Fruit fly (Drosophila melanogaster) whole organism, embryonic: ENCODE results near the gene ND-24.

Source experiments
- Antp ChIP-seq: fragments of 200-800 bp; sonication (Bioruptor generic); optimal IDR thresholded peaks from 3 replicates; lab custom pipeline; 2016; ENCODE audit warnings: missing biosample characterization, missing genetic modification characterization
- CG10147 ChIP-seq: fragments of 200-800 bp; sonication (Bioruptor generic); optimal IDR thresholded peaks from 2 replicates; lab custom pipeline; 2019; ENCODE audit warnings: missing biosample characterization, mild to moderate bottlenecking, missing genetic modification characterization, moderate library complexity
- CG12104 ChIP-seq: fragments of 200-800 bp; sonication (Bioruptor generic); optimal IDR thresholded peaks from 3 replicates; lab custom pipeline; 2016; ENCODE audit warnings: missing biosample characterization, missing genetic modification characterization
- CG1233 ChIP-seq: fragments of 200-800 bp; sonication (Bioruptor generic); optimal IDR thresholded peaks from 4 replicates; lab custom pipeline; 2018; ENCODE audit warnings: missing biosample characterization, mild to moderate bottlenecking, missing genetic modification characterization
- CG12942 ChIP-seq: fragments of 200-800 bp; sonication (Bioruptor generic); optimal IDR thresholded peaks from 3 replicates; lab custom pipeline; 2016; ENCODE audit warnings: missing biosample characterization, missing genetic modification characterization
- CG13424 ChIP-seq: fragments of 200-800 bp; sonication (Bioruptor generic); optimal IDR thresholded peaks from 2 replicates; lab custom pipeline; 2019; ENCODE audit warnings: missing biosample characterization, mild to moderate bottlenecking, missing genetic modification characterization, moderate library complexity
- CG14667 ChIP-seq: fragments of 200-800 bp; sonication (Bioruptor generic); IDR thresholded peaks from 2 replicates; pipeline ENCODE4 v1.3.6; 2022; ENCODE audit warnings: missing biosample characterization, missing genetic modification characterization
- CG15479 ChIP-seq: fragments of 200-800 bp; sonication (Bioruptor generic); optimal IDR thresholded peaks from 3 replicates; lab custom pipeline; 2019; ENCODE audit warnings: missing biosample characterization, mild to moderate bottlenecking, missing genetic modification characterization, moderate library complexity
- CG15601 ChIP-seq: fragments of 200-800 bp; sonication (Bioruptor generic); optimal IDR thresholded peaks from 3 replicates; lab custom pipeline; 2019; ENCODE audit warnings: missing biosample characterization, mild to moderate bottlenecking, missing genetic modification characterization, moderate library complexity
- CG16863 ChIP-seq: fragments of 200-800 bp; sonication (Bioruptor generic); optimal IDR thresholded peaks from 3 replicates; lab custom pipeline; 2016; ENCODE audit warnings: missing biosample characterization, missing genetic modification characterization
- CG17186 ChIP-seq: fragments of 200-800 bp; sonication (Bioruptor generic); optimal IDR thresholded peaks from 3 replicates; lab custom pipeline; 2017; ENCODE audit warnings: missing biosample characterization, missing genetic modification reagents, missing genetic modification characterization
- CG18011 ChIP-seq: fragments of 200-800 bp; sonication (Bioruptor generic); optimal IDR thresholded peaks from 2 replicates; lab custom pipeline; 2017; ENCODE audit warnings: missing biosample characterization, missing genetic modification characterization, mild to moderate bottlenecking, moderate library complexity, missing genotype
- CG18476 ChIP-seq: fragments of 200-800 bp; sonication (Bioruptor generic); optimal IDR thresholded peaks from 2 replicates; lab custom pipeline; 2016; ENCODE audit warnings: missing biosample characterization, mild to moderate bottlenecking, missing genetic modification characterization
- CG31224 ChIP-seq: fragments of 200-800 bp; sonication (Bioruptor generic); IDR thresholded peaks from 2 replicates; pipeline ENCODE4 v1.3.6; 2022; ENCODE audit warnings: missing biosample characterization, missing genetic modification characterization
- CG33213 ChIP-seq: fragments of 200-800 bp; sonication (Bioruptor generic); optimal IDR thresholded peaks from 3 replicates; lab custom pipeline; 2016; ENCODE audit warnings: missing biosample characterization, missing genetic modification characterization
- CG33557 ChIP-seq: fragments of 200-800 bp; sonication (Bioruptor generic); optimal IDR thresholded peaks from 2 replicates; lab custom pipeline; 2019; ENCODE audit warnings: missing biosample characterization, mild to moderate bottlenecking, missing genetic modification characterization, moderate library complexity
- CG4328 ChIP-seq: fragments of 200-800 bp; sonication (Bioruptor generic); optimal IDR thresholded peaks from 3 replicates; lab custom pipeline; 2017; ENCODE audit warnings: missing biosample characterization, missing genetic modification reagents, missing genetic modification characterization
- CG4730 ChIP-seq: fragments of 200-800 bp; sonication (Bioruptor generic); IDR thresholded peaks from 2 replicates; pipeline ENCODE4 v1.3.6; 2022; ENCODE audit warnings: missing biosample characterization, missing genetic modification characterization
- CG7271 ChIP-seq: fragments of 200-800 bp; sonication (Bioruptor generic); optimal IDR thresholded peaks from 2 replicates; lab custom pipeline; 2018; ENCODE audit warnings: missing biosample characterization, mild to moderate bottlenecking, missing genetic modification characterization, moderate library complexity
- CG7963 ChIP-seq: fragments of 200-800 bp; sonication (Bioruptor generic); IDR thresholded peaks from 3 replicates; pipeline ENCODE4 v1.3.6; 2022; ENCODE audit warnings: missing biosample characterization, missing genetic modification characterization; ENCODE audit not compliant: partially characterized antibody
- CG8290 ChIP-seq, 3 experiments: fragments of 200-800 bp; sonication (Bioruptor generic); optimal IDR thresholded peaks; 2 replicates each; lab custom pipeline; 2016 to 2019; ENCODE audit warnings: missing biosample characterization in 3 of 3, missing genetic modification characterization in 3 of 3, mild to moderate bottlenecking in 2 of 3, moderate library complexity in 1 of 3
- CG8359 ChIP-seq: fragments of 200-800 bp; sonication (Bioruptor generic); optimal IDR thresholded peaks from 2 replicates; lab custom pipeline; 2017; ENCODE audit warnings: missing biosample characterization, mild to moderate bottlenecking, missing genetic modification characterization, borderline replicate concordance
- CG8944 ChIP-seq: fragments of 200-800 bp; sonication (Bioruptor generic); optimal IDR thresholded peaks from 3 replicates; lab custom pipeline; 2016; ENCODE audit warnings: missing biosample characterization, missing genetic modification characterization
- CG9932 ChIP-seq: fragments of 200-800 bp; sonication (Bioruptor generic); IDR thresholded peaks from 2 replicates; pipeline ENCODE4 v1.3.6; 2022; ENCODE audit warnings: missing biosample characterization, missing genetic modification characterization
- Camta ChIP-seq: fragments of 200-800 bp; sonication (Bioruptor generic); optimal IDR thresholded peaks from 2 replicates; lab custom pipeline; 2016; ENCODE audit warnings: missing biosample characterization, missing genetic modification characterization
- Fer3 ChIP-seq: fragments of 200-800 bp; sonication (Bioruptor generic); optimal IDR thresholded peaks from 2 replicates; lab custom pipeline; 2018; ENCODE audit warnings: missing biosample characterization, mild to moderate bottlenecking, missing genetic modification characterization, moderate library complexity
- Gsc ChIP-seq: fragments of 200-800 bp; sonication (Bioruptor generic); IDR thresholded peaks from 2 replicates; pipeline ENCODE4 v1.3.6; 2022; ENCODE audit warnings: missing biosample characterization, missing genetic modification characterization
- HHEX ChIP-seq: fragments of 200-800 bp; sonication (Bioruptor generic); optimal IDR thresholded peaks from 3 replicates; lab custom pipeline; 2017; ENCODE audit warnings: missing biosample characterization, mild to moderate bottlenecking, missing genetic modification characterization, missing genetic modification reagents
- HLH3B ChIP-seq: fragments of 200-800 bp; sonication (Bioruptor generic); IDR thresholded peaks from 2 replicates; pipeline ENCODE4 v1.3.6; 2022; ENCODE audit warnings: missing biosample characterization, missing genetic modification characterization
- Mad ChIP-seq: fragments of 200-800 bp; sonication (Bioruptor generic); optimal IDR thresholded peaks from 2 replicates; lab custom pipeline; 2016; ENCODE audit warnings: missing biosample characterization, missing genetic modification characterization
- Max ChIP-seq: fragments of 200-800 bp; sonication (Bioruptor generic); optimal IDR thresholded peaks from 2 replicates; lab custom pipeline; 2016; ENCODE audit warnings: missing biosample characterization, mild to moderate bottlenecking, missing genetic modification characterization
- Nf-YA ChIP-seq: fragments of 200-800 bp; sonication (Bioruptor generic); IDR thresholded peaks from 2 replicates; pipeline ENCODE4 v1.3.6; 2022; ENCODE audit warnings: missing biosample characterization, missing genetic modification characterization
- Sry-β ChIP-seq: fragments of 200-800 bp; sonication (Bioruptor generic); optimal IDR thresholded peaks from 2 replicates; lab custom pipeline; 2018; ENCODE audit warnings: missing biosample characterization, mild to moderate bottlenecking, missing genetic modification characterization, moderate library complexity
- Usf ChIP-seq: fragments of 200-800 bp; sonication (Bioruptor generic); optimal IDR thresholded peaks from 2 replicates; lab custom pipeline; 2017; ENCODE audit warnings: missing genotype, missing biosample characterization, missing genetic modification characterization
- ato ChIP-seq: fragments of 200-800 bp; sonication (Bioruptor generic); IDR thresholded peaks from 2 replicates; pipeline ENCODE4 v1.3.6; 2022; ENCODE audit warnings: missing biosample characterization, missing genetic modification characterization; ENCODE audit not compliant: partially characterized antibody
- cg ChIP-seq: fragments of 200-800 bp; sonication (Bioruptor generic); optimal IDR thresholded peaks from 3 replicates; lab custom pipeline; 2019; ENCODE audit warnings: missing biosample characterization, mild to moderate bottlenecking, missing genetic modification characterization, moderate library complexity
- chn ChIP-seq: fragments of 200-800 bp; sonication (Bioruptor generic); optimal IDR thresholded peaks from 2 replicates; lab custom pipeline; 2016; ENCODE audit warnings: missing biosample characterization, missing genetic modification characterization
- cwo ChIP-seq: fragments of 200-800 bp; sonication (Bioruptor generic); optimal IDR thresholded peaks from 3 replicates; lab custom pipeline; 2017; ENCODE audit warnings: missing biosample characterization, missing genetic modification characterization, mild to moderate bottlenecking, moderate library complexity, missing genetic modification reagents
- dmrt99B ChIP-seq: fragments of 200-800 bp; sonication (Bioruptor generic); optimal IDR thresholded peaks from 2 replicates; lab custom pipeline; 2018; ENCODE audit warnings: missing biosample characterization, mild to moderate bottlenecking, missing genetic modification characterization, moderate library complexity
- fd3F ChIP-seq: fragments of 200-800 bp; sonication (Bioruptor generic); optimal IDR thresholded peaks from 2 replicates; lab custom pipeline; 2018; ENCODE audit warnings: missing biosample characterization, mild to moderate bottlenecking, missing genetic modification characterization, moderate library complexity
- fru ChIP-seq: fragments of >200 bp; optimal IDR thresholded peaks from 2 replicates; lab custom pipeline; 2017
- gem ChIP-seq: fragments of 200-800 bp; sonication (Bioruptor generic); optimal IDR thresholded peaks from 2 replicates; lab custom pipeline; 2019; ENCODE audit warnings: missing biosample characterization, mild to moderate bottlenecking, missing genetic modification characterization, moderate library complexity
- gfzf ChIP-seq: fragments of 200-800 bp; sonication (Bioruptor generic); optimal IDR thresholded peaks from 2 replicates; lab custom pipeline; 2016; ENCODE audit warnings: missing biosample characterization, mild to moderate bottlenecking, missing genetic modification characterization, moderate library complexity
- gsb ChIP-seq: fragments of 200-800 bp; sonication (Bioruptor generic); IDR thresholded peaks from 2 replicates; pipeline ENCODE4 v1.3.6; 2022; ENCODE audit warnings: missing biosample characterization, missing genetic modification characterization
- gt ChIP-seq: fragments of 200-800 bp; sonication (Bioruptor generic); IDR thresholded peaks from 2 replicates; pipeline ENCODE4 v1.3.6; 2022; ENCODE audit warnings: missing biosample characterization, missing genetic modification characterization
- mld ChIP-seq: fragments of 200-800 bp; sonication (Bioruptor generic); IDR thresholded peaks from 3 replicates; pipeline ENCODE4 v1.3.6; 2022; ENCODE audit warnings: missing biosample characterization, missing genetic modification characterization; ENCODE audit not compliant: partially characterized antibody
- otp ChIP-seq: fragments of 200-800 bp; sonication (Bioruptor generic); IDR thresholded peaks from 3 replicates; pipeline ENCODE4, ENCODE4 v1.3.6; 2022; ENCODE audit warnings: missing biosample characterization, missing genetic modification characterization
- run ChIP-seq: fragments of 200-800 bp; sonication (Bioruptor generic); optimal IDR thresholded peaks from 3 replicates; lab custom pipeline; 2018; ENCODE audit warnings: missing biosample characterization, mild to moderate bottlenecking, missing genetic modification characterization
- tll ChIP-seq, 2 experiments: fragments of 200-800 bp in 1 of 2; fragments of >200 bp in 1 of 2; sonication (Bioruptor generic) in 1 of 2; optimal IDR thresholded peaks; 2 replicates each; lab custom pipeline; 2017 to 2019; ENCODE audit warnings: missing biosample characterization in 2 of 2, missing genetic modification characterization in 2 of 2, mild to moderate bottlenecking in 1 of 2, moderate library complexity in 1 of 2
- wdn ChIP-seq: fragments of 200-800 bp; sonication (Bioruptor generic); IDR thresholded peaks from 2 replicates; pipeline ENCODE4 v1.3.6; 2022; ENCODE audit warnings: missing biosample characterization, missing genetic modification characterization

ND-24 gene

dm6 chrX:17595822-17596221 is 36.1 kb upstream of the ND-24 start (continued):
- TF ChIP-seq gsb (GFP tag; lab: Robert Waterston, UW) (peak; percentile 77), CG18476 (peak; percentile 45), otp (peak; percentile 77), Mad (GFP tag; lab: Kevin White, UChicago) (peak; percentile 56), Max (peak; percentile 81), CG33213 (GFP tag; lab: Kevin White, UChicago) (peak; percentile 51), Fer3 (tag; lab: Kevin White, UChicago) (peak; percentile 83), wdn (GFP tag; lab: Robert Waterston, UW) (peak; percentile 85), CG12104 (GFP tag; lab: Kevin White, UChicago) (peak; percentile 47), CG15479 (GFP tag; lab: Kevin White, UChicago) (no peak), CG13424 (tag; lab: Kevin White, UChicago) (peak; percentile 75), CG10147 (GFP tag; lab: Kevin White, UChicago) (peak; percentile 86), CG8290 (GFP tag; optimal IDR thresholded peaks at IDR 0.05; lab: Kevin White, UChicago) (no peak), CG8290 (tag; optimal IDR thresholded peaks at IDR 0.05; lab: Kevin White, UChicago) (no peak), HLH3B (peak; percentile 76), CG15601 (peak; percentile 39), CG7963 (no peak), cg (GFP tag; lab: Kevin White, UChicago) (no peak), CG16863 (peak; percentile 23), Sry-β (no peak), Camta (GFP tag; lab: Kevin White, UChicago) (peak; percentile 12), CG8359 (no peak), gfzf (GFP tag; lab: Kevin White, UChicago) (no peak), tll (GFP tag; optimal IDR thresholded peaks at IDR 0.05; lab: Kevin White, UChicago) (no peak), CG8944 (GFP tag; lab: Kevin White, UChicago) (no peak), dmrt99B (peak; percentile 81), Usf (GFP tag; lab: Kevin White, UChicago) (peak; percentile 23), HHEX (GFP tag; lab: Kevin White, UChicago) (peak; percentile 74), CG14667 (GFP tag; lab: Robert Waterston, UW) (peak; percentile 55), gt (GFP tag; lab: Robert Waterston, UW) (no peak), mld (no peak), CG33557 (GFP tag; lab: Kevin White, UChicago) (no peak), CG1233 (GFP tag; lab: Kevin White, UChicago) (peak; percentile 65), Gsc (GFP tag; lab: Robert Waterston, UW) (peak; percentile 47; the same call in 1 of the 2 replicates), cwo (GFP tag; lab: Kevin White, UChicago) (peak; percentile 74), CG4730 (GFP tag; lab: Robert Waterston, UW) (peak; percentile 79), CG4328 (GFP tag; lab: Kevin White, UChicago) (no peak), CG18011 (GFP tag; lab: Kevin White, UChicago) (peak; percentile 42), CG17186 (no peak), run (tag; lab: Kevin White, UChicago) (peak; percentile 19), fd3F (GFP tag; lab: Kevin White, UChicago) (peak; percentile 80), ato (GFP tag; lab: Robert Waterston, UW) (no peak), CG9932 (GFP tag; lab: Robert Waterston, UW) (peak; percentile 92), CG12942 (peak; percentile 45), Nf-YA (GFP tag; lab: Robert Waterston, UW) (no peak), fru (lab: Kevin White, UChicago) (no peak), chn (GFP tag; lab: Kevin White, UChicago) (peak; percentile 56), Antp (GFP tag; lab: Kevin White, UChicago) (peak; percentile 10), gem (peak; percentile 86), CG31224 (GFP tag; lab: Robert Waterston, UW) (peak; percentile 78), CG7271 (tag; lab: Kevin White, UChicago) (no peak)
